Worm (Caenorhabditis elegans) whole organism, L1 larva: Measurements from ENCODE around the gene cal-7.
A peak's percentile ranks its signal among the peaks of the same experiment; 100 is the strongest.

Source experiments
- F16B12.6 ChIP-seq: fragments of 150-350 bp; optimal IDR thresholded peaks from 2 replicates; lab custom pipeline; 2014; ENCODE audit warnings: missing biosample characterization, missing genetic modification characterization
- Y116A8C.19 ChIP-seq: sonication (generic microtip); optimal IDR thresholded peaks from 2 replicates; lab custom pipeline; 2016; ENCODE audit warnings: missing compliant biosample characterization, missing genetic modification characterization, borderline replicate concordance
- aly-2 ChIP-seq: fragments of 150-350 bp; optimal IDR thresholded peaks from 2 replicates; lab custom pipeline; 2014; ENCODE audit warnings: missing biosample characterization, missing genetic modification characterization
- ceh-63 ChIP-seq: fragments of 200-800 bp; sonication (Bioruptor generic); optimal IDR thresholded peaks from 2 replicates; lab custom pipeline; 2018; ENCODE audit warnings: mild to moderate bottlenecking, missing genetic modification characterization, missing compliant biosample characterization
- ceh-8 ChIP-seq: fragments of 200-800 bp; sonication (Bioruptor generic); optimal IDR thresholded peaks from 2 replicates; lab custom pipeline; 2018; ENCODE audit warnings: mild to moderate bottlenecking, missing genetic modification characterization, moderate library complexity, missing compliant biosample characterization
- ceh-82 ChIP-seq, 3 experiments: fragments of 150-350 bp in 1 of 3; sonication (generic microtip) in 2 of 3; optimal IDR thresholded peaks; 2 replicates each; lab custom pipeline; 2014 to 2017; ENCODE audit warnings: missing biosample characterization in 3 of 3, missing genetic modification characterization in 3 of 3
- ceh-90 ChIP-seq: sonication (generic microtip); optimal IDR thresholded peaks from 2 replicates; lab custom pipeline; 2016; ENCODE audit warnings: missing genetic modification characterization, missing compliant biosample characterization
- ces-1 ChIP-seq: fragments of 150-350 bp; optimal IDR thresholded peaks from 2 replicates; lab custom pipeline; 2014; ENCODE audit warnings: missing biosample characterization, missing genetic modification reagents, missing genetic modification characterization
- dpl-1 ChIP-seq, 3 experiments: fragments of 150-350 bp in 2 of 3; sonication (generic microtip) in 1 of 3; optimal IDR thresholded peaks; 2 replicates each; lab custom pipeline; 2014 to 2017; ENCODE audit warnings: missing biosample characterization in 3 of 3, missing genetic modification characterization in 3 of 3, missing genetic modification reagents in 3 of 3
- efl-1 ChIP-seq, 4 experiments: fragments of 150-350 bp; optimal IDR thresholded peaks in 3 of 4; peaks in 1 of 4; 1 replicate in 1 of 4; 2 replicates in 3 of 4; lab custom pipeline; 2014; ENCODE audit warnings: missing biosample characterization in 2 of 4, missing genetic modification characterization in 2 of 4, missing genetic modification reagents in 2 of 4
- egl-13 ChIP-seq: sonication (generic microtip); optimal IDR thresholded peaks from 2 replicates; lab custom pipeline; 2016; ENCODE audit warnings: missing genotype, missing genetic modification reagents, missing genetic modification characterization, missing compliant biosample characterization
- elt-3 ChIP-seq, 6 experiments: fragments of 150-350 bp in 1 of 6; sonication (generic microtip); optimal IDR thresholded peaks; 2 replicates each; lab custom pipeline; 2017 to 2018; ENCODE audit warnings: missing biosample characterization in 6 of 6, missing genetic modification characterization in 6 of 6, inconsistent platforms in 1 of 6
- fkh-8 ChIP-seq: sonication (generic microtip); optimal IDR thresholded peaks from 2 replicates; lab custom pipeline; 2016; ENCODE audit warnings: mild to moderate bottlenecking, missing genetic modification characterization, missing compliant biosample characterization
- grh-1 ChIP-seq: fragments of 200-800 bp; sonication (Bioruptor generic); IDR thresholded peaks from 2 replicates; pipeline ENCODE4 v1.3.6; 2022; ENCODE audit warnings: missing genetic modification reagents, missing genetic modification characterization, missing compliant biosample characterization
- hlh-17 ChIP-seq: fragments of 200-800 bp; sonication (Bioruptor generic); optimal IDR thresholded peaks from 2 replicates; lab custom pipeline; 2018; ENCODE audit warnings: missing genetic modification characterization, mild to moderate bottlenecking, missing compliant biosample characterization, moderate library complexity, borderline replicate concordance
- irx-1 ChIP-seq: sonication (generic microtip); optimal IDR thresholded peaks from 2 replicates; lab custom pipeline; 2016; ENCODE audit warnings: missing genetic modification characterization, missing compliant biosample characterization
- isw-1 ChIP-seq: fragments of 200-800 bp; sonication (Bioruptor generic); IDR thresholded peaks from 2 replicates; pipeline ENCODE4 v1.3.6; 2022; ENCODE audit warnings: missing genetic modification characterization, missing compliant biosample characterization
- jun-1 ChIP-seq: fragments of 150-350 bp; optimal IDR thresholded peaks from 2 replicates; lab custom pipeline; 2014; ENCODE audit warnings: missing biosample characterization, missing genetic modification reagents, missing genetic modification characterization
- lin-15B ChIP-seq: fragments of 150-350 bp; sonication (generic microtip); optimal IDR thresholded peaks from 3 replicates; lab custom pipeline; 2014; ENCODE audit warnings: missing biosample characterization, missing genetic modification characterization
- lin-35 ChIP-seq, 2 experiments: fragments of 150-350 bp; optimal IDR thresholded peaks; 2 replicates each; lab custom pipeline; 2014; ENCODE audit warnings: missing biosample characterization in 2 of 2, missing genetic modification characterization in 2 of 2, missing genetic modification reagents in 2 of 2
- lin-39 ChIP-seq: fragments of 150-350 bp; optimal IDR thresholded peaks from 2 replicates; lab custom pipeline; 2014; ENCODE audit warnings: missing biosample characterization, missing genetic modification reagents, missing genetic modification characterization
- lsy-2 ChIP-seq, 2 experiments: fragments of 150-350 bp; optimal IDR thresholded peaks; 2 replicates each; lab custom pipeline; 2014; ENCODE audit warnings: missing biosample characterization in 2 of 2, missing genetic modification characterization in 2 of 2
- mep-1 ChIP-seq: fragments of 150-350 bp; optimal IDR thresholded peaks from 2 replicates; lab custom pipeline; 2014; ENCODE audit warnings: missing biosample characterization, missing genetic modification characterization
- nhr-12 ChIP-seq: sonication (generic microtip); optimal IDR thresholded peaks from 2 replicates; lab custom pipeline; 2017; ENCODE audit warnings: missing biosample characterization, missing genetic modification characterization
- nhr-20 ChIP-seq: sonication (generic microtip); optimal IDR thresholded peaks from 2 replicates; lab custom pipeline; 2016; ENCODE audit warnings: mild to moderate bottlenecking, missing genetic modification characterization, missing compliant biosample characterization
- nhr-47 ChIP-seq: sonication (generic microtip); optimal IDR thresholded peaks from 2 replicates; lab custom pipeline; 2016; ENCODE audit warnings: mild to moderate bottlenecking, missing genetic modification characterization, moderate library complexity, missing compliant biosample characterization
- nhr-71 ChIP-seq: sonication (generic microtip); optimal IDR thresholded peaks from 2 replicates; lab custom pipeline; 2016; ENCODE audit warnings: mild to moderate bottlenecking, missing genetic modification characterization, moderate library complexity, missing compliant biosample characterization
- nhr-84 ChIP-seq: sonication (generic microtip); optimal IDR thresholded peaks from 2 replicates; lab custom pipeline; 2017; ENCODE audit warnings: missing biosample characterization, missing genetic modification characterization
- nhr-85 ChIP-seq: sonication (generic microtip); peaks from one replicate; lab custom pipeline; 2016; ENCODE audit warnings: missing genetic modification characterization, inconsistent platforms, missing compliant biosample characterization
- nhr-90 ChIP-seq: sonication (generic microtip); optimal IDR thresholded peaks from 2 replicates; lab custom pipeline; 2016; ENCODE audit warnings: mild to moderate bottlenecking, missing genetic modification characterization, missing compliant biosample characterization; ENCODE audit not compliant: poor library complexity
- pax-3 ChIP-seq: fragments of 200-800 bp; sonication (Bioruptor generic); optimal IDR thresholded peaks from 2 replicates; lab custom pipeline; 2018; ENCODE audit warnings: mild to moderate bottlenecking, missing genetic modification characterization, moderate library complexity, missing compliant biosample characterization
- rnt-1 ChIP-seq: sonication (generic microtip); optimal IDR thresholded peaks from 2 replicates; lab custom pipeline; 2016; ENCODE audit warnings: mild to moderate bottlenecking, missing genetic modification characterization, moderate library complexity, missing compliant biosample characterization
- skn-1 ChIP-seq: fragments of 150-350 bp; optimal IDR thresholded peaks from 2 replicates; lab custom pipeline; 2014; ENCODE audit warnings: missing biosample characterization, missing genetic modification characterization
- snpc-4 ChIP-seq: fragments of 150-350 bp; optimal IDR thresholded peaks from 2 replicates; lab custom pipeline; 2014; ENCODE audit warnings: missing biosample characterization, missing genetic modification characterization
- snu-23 ChIP-seq: sonication (generic microtip); optimal IDR thresholded peaks from 2 replicates; lab custom pipeline; 2016; ENCODE audit warnings: missing genetic modification characterization, missing compliant biosample characterization
- sox-4 ChIP-seq: sonication (generic microtip); optimal IDR thresholded peaks from 2 replicates; lab custom pipeline; 2016; ENCODE audit warnings: missing genetic modification characterization, missing compliant biosample characterization
- swsn-7 ChIP-seq: sonication (generic microtip); optimal IDR thresholded peaks from 2 replicates; lab custom pipeline; 2016; ENCODE audit warnings: missing genetic modification characterization, missing compliant biosample characterization
- unc-130 ChIP-seq: fragments of 150-350 bp; optimal IDR thresholded peaks from 2 replicates; lab custom pipeline; 2017; ENCODE audit warnings: missing biosample characterization, missing genetic modification characterization, inconsistent platforms
- vab-15 ChIP-seq: sonication (generic microtip); optimal IDR thresholded peaks from 2 replicates; lab custom pipeline; 2017; ENCODE audit warnings: missing genotype, mild to moderate bottlenecking, missing genetic modification characterization, missing compliant biosample characterization
- xbp-1 ChIP-seq: sonication (generic microtip); optimal IDR thresholded peaks from 2 replicates; lab custom pipeline; 2016; ENCODE audit warnings: missing genetic modification characterization, missing compliant biosample characterization
- ztf-4 ChIP-seq: fragments of 150-350 bp; optimal IDR thresholded peaks from 2 replicates; lab custom pipeline; 2014; ENCODE audit warnings: missing biosample characterization, missing genetic modification characterization

The cal-7 gene

ce11 chrV:9733920-9734454 is at the start of gene cal-7:
Gene cal-7, plus strand, starts transcription at chrV:9734103.
- TF ChIP-seq lsy-2 (tag; optimal IDR thresholded peaks at IDR 0.05; lab: Kevin White, UChicago): peak in 1 of 2 experiments; percentile 24
- TF ChIP-seq ztf-4 (tag; lab: Kevin White, UChicago): peak; percentile 35
- TF ChIP-seq nhr-71 (tag; lab: Kevin White, UChicago): peak; percentile 5
- no peak for TF ChIP-seq grh-1 (GFP tag; lab: Robert Waterston, UW)
- TF ChIP-seq aly-2 (tag; lab: Kevin White, UChicago): peak; percentile 10
- TF ChIP-seq egl-13 (tag; lab: Kevin White, UChicago): peak; percentile 1
- TF ChIP-seq ceh-63 (GFP tag; lab: Kevin White, UChicago): no peak
- peak; percentile 2 for TF ChIP-seq fkh-8
- TF ChIP-seq, all 84 proteins: peak for 6

- TF ChIP-seq ceh-63 (GFP tag; lab: Kevin White, UChicago) (no peak), nhr-90 (tag; lab: Kevin White, UChicago) (no peak), jun-1 (tag; lab: Kevin White, UChicago) (no peak), rnt-1 (tag; lab: Kevin White, UChicago) (no peak), vab-15 (tag; lab: Kevin White, UChicago) (no peak), sox-4 (tag; lab: Kevin White, UChicago) (no peak), ceh-82 (tag; optimal IDR thresholded peaks at IDR 0.05; lab: Kevin White, UChicago) (no peak), xbp-1 (tag; lab: Kevin White, UChicago) (no peak), nhr-84 (no peak), ceh-90 (tag; lab: Kevin White, UChicago) (no peak)
- TF ChIP-seq, all 84 proteins: peak for 0
Measured at ce11 chrV:9685559-9685958, 48.3 kb upstream of the cal-7 start, which contains the start of gene ZK287.4. Gene ZK287.4, minus strand, starts transcription at chrV:9685659.

- TF ChIP-seq lin-39 (tag; lab: Kevin White, UChicago): no peak
- no peak for TF ChIP-seq nhr-47 (tag; lab: Kevin White, UChicago)
- TF ChIP-seq pax-3 (tag; lab: Kevin White, UChicago): no peak
- TF ChIP-seq sox-4 (tag; lab: Kevin White, UChicago): no peak
- TF ChIP-seq efl-1 (optimal IDR thresholded peaks at IDR 0.05; lab: Kevin White, UChicago): no peak
- no peak for TF ChIP-seq efl-1 (GFP tag; optimal IDR thresholded peaks at IDR 0.05 in 1 of 2; lab: Kevin White, UChicago)
- no peak for TF ChIP-seq snpc-4
- no peak for TF ChIP-seq ces-1 (GFP tag; lab: Kevin White, UChicago)
- TF ChIP-seq isw-1 (GFP tag; lab: Robert Waterston, UW): no peak
- no peak for TF ChIP-seq lin-35 (GFP tag; optimal IDR thresholded peaks at IDR 0.05; lab: Kevin White, UChicago)
- TF ChIP-seq nhr-85 (tag; lab: Kevin White, UChicago): no peak
- TF ChIP-seq mep-1 (tag; lab: Kevin White, UChicago): no peak
- TF ChIP-seq, all 84 proteins: peak for 0
Measured at ce11 chrV:9689364-9689763, 44.5 kb upstream of the cal-7 start.

ce11 chrV:9690099-9690572 is 43.8 kb upstream of the cal-7 start, which contains the start of gene rbx-1:
Gene rbx-1, minus strand, starts transcription at chrV:9690522.
- no peak for TF ChIP-seq snpc-4
- no peak for TF ChIP-seq hlh-17 (GFP tag; lab: Kevin White, UChicago)
- no peak for TF ChIP-seq nhr-12 (tag; lab: Kevin White, UChicago)
- no peak for TF ChIP-seq efl-1 (optimal IDR thresholded peaks at IDR 0.05; lab: Kevin White, UChicago)
- peak in 1 of 2 experiments; percentile 91 for TF ChIP-seq efl-1 (GFP tag; optimal IDR thresholded peaks at IDR 0.05 in 1 of 2; lab: Kevin White, UChicago)
- no peak for TF ChIP-seq Y116A8C.19 (tag; lab: Kevin White, UChicago)

- TF ChIP-seq nhr-47 (tag; lab: Kevin White, UChicago) (no peak), irx-1 (tag; lab: Kevin White, UChicago) (no peak), ceh-8 (GFP tag; lab: Kevin White, UChicago) (no peak), dpl-1 (GFP tag; optimal IDR thresholded peaks at IDR 0.05; lab: Kevin White, UChicago) (peak; percentile 24 to 57 (median 38)), unc-130 (tag; lab: Kevin White, UChicago) (peak; percentile 37), swsn-7 (tag; lab: Kevin White, UChicago) (peak; percentile 42), snu-23 (GFP tag; lab: Kevin White, UChicago) (peak; percentile 65), xbp-1 (tag; lab: Kevin White, UChicago) (peak; percentile 39), rnt-1 (tag; lab: Kevin White, UChicago) (peak; percentile 35), F16B12.6 (tag; lab: Kevin White, UChicago) (peak; percentile 93), lin-15B (tag; lab: Kevin White, UChicago) (peak; percentile 5), nhr-90 (tag; lab: Kevin White, UChicago) (peak; percentile 3), lin-35 (GFP tag; optimal IDR thresholded peaks at IDR 0.05; lab: Kevin White, UChicago) (peak; percentile 42 to 59), skn-1 (tag; lab: Kevin White, UChicago) (peak; percentile 72), ztf-4 (tag; lab: Kevin White, UChicago) (no peak), mep-1 (tag; lab: Kevin White, UChicago) (peak; percentile 64), hlh-17 (GFP tag; lab: Kevin White, UChicago) (no peak), elt-3 (tag; optimal IDR thresholded peaks at IDR 0.05; lab: Kevin White, UChicago) (peak in 2 of 6 experiments; percentile 48 to 51), Y116A8C.19 (tag; lab: Kevin White, UChicago) (no peak), nhr-20 (tag; lab: Kevin White, UChicago) (peak; percentile 45)
Measured at ce11 chrV:9690728-9691127, 43.2 kb upstream of the cal-7 start.
